Worm (Caenorhabditis elegans) whole organism, young adult: ENCODE measurements around the gene rps-1.

ENCODE experiments used
- F57C9.4 ChIP-seq: sonication (generic microtip); optimal IDR thresholded peaks from 2 replicates; lab custom pipeline; 2017; ENCODE audit warnings: mild to moderate bottlenecking, missing genetic modification characterization, missing compliant biosample characterization
- T26A5.8 ChIP-seq: sonication (generic microtip); optimal IDR thresholded peaks from 2 replicates; lab custom pipeline; 2016; ENCODE audit warnings: missing genetic modification characterization, missing compliant biosample characterization
- Y56A3A.18 ChIP-seq: fragments of 200-800 bp; sonication (Bioruptor generic); IDR thresholded peaks from 2 replicates; pipeline ENCODE4 v1.3.6; 2022; ENCODE audit warnings: missing genetic modification reagents, missing genetic modification characterization, missing compliant biosample characterization
- Y67H2A.10 ChIP-seq: fragments of 200-800 bp; sonication (Bioruptor generic); conservative IDR thresholded peaks from 2 replicates; pipeline ENCODE4 v1.3.6; 2022; ENCODE audit warnings: missing genetic modification reagents, missing genetic modification characterization, missing compliant biosample characterization
- Y95B8A.8 ChIP-seq: fragments of 200-800 bp; sonication (Bioruptor generic); IDR thresholded peaks from 2 replicates; pipeline ENCODE4 v1.3.6; 2022; ENCODE audit warnings: missing genetic modification reagents, missing genetic modification characterization, missing compliant biosample characterization
- ZK185.1 ChIP-seq: sonication (generic microtip); optimal IDR thresholded peaks from 2 replicates; lab custom pipeline; 2016; ENCODE audit warnings: mild to moderate bottlenecking, missing genetic modification characterization, missing compliant biosample characterization; ENCODE audit not compliant: poor library complexity, severe bottlenecking
- aptf-2 ChIP-seq: fragments of 200-800 bp; sonication (Bioruptor generic); conservative IDR thresholded peaks from 2 replicates; pipeline ENCODE4 v1.3.6; 2022; ENCODE audit warnings: missing genetic modification reagents, missing genetic modification characterization, missing compliant biosample characterization
- athp-1 ChIP-seq: sonication (generic microtip); optimal IDR thresholded peaks from 2 replicates; lab custom pipeline; 2017; ENCODE audit warnings: mild to moderate bottlenecking, missing genetic modification characterization, missing compliant biosample characterization
- bed-2 ChIP-seq: fragments of 200-800 bp; sonication (Bioruptor generic); IDR thresholded peaks from 2 replicates; pipeline ENCODE4 v1.3.6; 2022; ENCODE audit warnings: missing genetic modification reagents, missing genetic modification characterization, missing compliant biosample characterization
- ceh-100 ChIP-seq: fragments of 200-800 bp; sonication (Bioruptor generic); IDR thresholded peaks from 2 replicates; pipeline ENCODE4 v1.3.6; 2022; ENCODE audit warnings: missing genetic modification reagents, missing genetic modification characterization, missing compliant biosample characterization
- ceh-40 ChIP-seq: fragments of 200-800 bp; sonication (Bioruptor generic); IDR thresholded peaks from 2 replicates; pipeline ENCODE4 v1.3.6; 2022; ENCODE audit warnings: missing genetic modification characterization, missing compliant biosample characterization
- chd-7 ChIP-seq: sonication (generic microtip); optimal IDR thresholded peaks from 2 replicates; lab custom pipeline; 2016; ENCODE audit warnings: mild to moderate bottlenecking, missing genetic modification characterization, moderate library complexity, missing compliant biosample characterization
- dpff-1 ChIP-seq: sonication (generic microtip); optimal IDR thresholded peaks from 2 replicates; lab custom pipeline; 2017; ENCODE audit warnings: mild to moderate bottlenecking, missing genetic modification characterization, missing compliant biosample characterization
- efl-1 ChIP-seq: fragments of 150-350 bp; optimal IDR thresholded peaks from 2 replicates; lab custom pipeline; 2014; ENCODE audit warnings: missing biosample characterization, missing genetic modification reagents, missing genetic modification characterization
- egl-18 ChIP-seq: fragments of 200-800 bp; sonication (Bioruptor generic); IDR thresholded peaks from 2 replicates; pipeline ENCODE4 v1.3.6; 2022; ENCODE audit warnings: missing genetic modification reagents, missing genetic modification characterization, missing compliant biosample characterization
- fkh-3 ChIP-seq: sonication (generic microtip); optimal IDR thresholded peaks from 2 replicates; lab custom pipeline; 2016; ENCODE audit warnings: mild to moderate bottlenecking, missing genetic modification characterization, missing compliant biosample characterization
- him-1 ChIP-seq: sonication (generic microtip); optimal IDR thresholded peaks from 2 replicates; lab custom pipeline; 2016; ENCODE audit warnings: missing genotype, missing genetic modification reagents, missing genetic modification characterization, missing compliant biosample characterization
- hlh-12 ChIP-seq: sonication (generic microtip); optimal IDR thresholded peaks from 2 replicates; lab custom pipeline; 2016; ENCODE audit warnings: missing genetic modification characterization, missing compliant biosample characterization
- hlh-26 ChIP-seq: fragments of 200-800 bp; sonication (Bioruptor generic); conservative IDR thresholded peaks from 2 replicates; pipeline ENCODE4 v1.3.6; 2022; ENCODE audit warnings: missing genetic modification reagents, missing genetic modification characterization, missing compliant biosample characterization
- hmg-1.2 ChIP-seq: fragments of 200-800 bp; sonication (Bioruptor generic); IDR thresholded peaks from 2 replicates; pipeline ENCODE4 v1.3.6; 2022; ENCODE audit warnings: missing genetic modification reagents, missing genetic modification characterization, missing compliant biosample characterization
- hrde-1 ChIP-seq: sonication (generic microtip); optimal IDR thresholded peaks from 2 replicates; lab custom pipeline; 2016; ENCODE audit warnings: missing genetic modification characterization, mild to moderate bottlenecking, missing compliant biosample characterization, moderate library complexity, missing genotype, missing genetic modification reagents, borderline replicate concordance
- let-607 ChIP-seq, 2 experiments: fragments of 200-800 bp in 1 of 2; sonication (Bioruptor generic) in 1 of 2; sonication (generic microtip) in 1 of 2; optimal IDR thresholded peaks; 2 replicates each; lab custom pipeline; 2016 to 2018; ENCODE audit warnings: mild to moderate bottlenecking in 2 of 2, missing compliant biosample characterization in 2 of 2, missing genetic modification characterization in 2 of 2, moderate library complexity in 2 of 2, missing genotype in 1 of 2
- lin-26 ChIP-seq: fragments of 200-800 bp; sonication (Bioruptor generic); IDR thresholded peaks from 2 replicates; pipeline ENCODE4 v1.3.6; 2022; ENCODE audit warnings: missing genetic modification reagents, missing genetic modification characterization, missing compliant biosample characterization
- madf-3 ChIP-seq: fragments of 200-800 bp; sonication (Bioruptor generic); IDR thresholded peaks from 2 replicates; pipeline ENCODE4 v1.3.6; 2022; ENCODE audit warnings: missing genetic modification reagents, missing genetic modification characterization, missing compliant biosample characterization
- nfyb-1 ChIP-seq: fragments of 200-800 bp; sonication (Bioruptor generic); IDR thresholded peaks from 2 replicates; pipeline ENCODE4 v1.3.6; 2022; ENCODE audit warnings: missing genetic modification reagents, missing genetic modification characterization, missing compliant biosample characterization
- nhr-80 ChIP-seq: sonication (generic microtip); optimal IDR thresholded peaks from 2 replicates; lab custom pipeline; 2016; ENCODE audit warnings: missing genetic modification characterization, missing compliant biosample characterization
- nhr-90 ChIP-seq: sonication (generic microtip); optimal IDR thresholded peaks from 2 replicates; lab custom pipeline; 2016; ENCODE audit warnings: missing genotype, mild to moderate bottlenecking, missing genetic modification characterization, missing compliant biosample characterization
- sptf-2 ChIP-seq: fragments of 200-800 bp; sonication (Bioruptor generic); optimal IDR thresholded peaks from 2 replicates; lab custom pipeline; 2018; ENCODE audit warnings: mild to moderate bottlenecking, missing genetic modification characterization, missing compliant biosample characterization
- tbx-9 ChIP-seq: sonication (generic microtip); optimal IDR thresholded peaks from 2 replicates; lab custom pipeline; 2016; ENCODE audit warnings: borderline replicate concordance, missing genetic modification characterization, inconsistent platforms, missing compliant biosample characterization
- unc-62 ChIP-seq: fragments of 150-350 bp; optimal IDR thresholded peaks from 2 replicates; lab custom pipeline; 2014; ENCODE audit warnings: missing biosample characterization, missing genetic modification reagents, missing genetic modification characterization
- zfh-2 ChIP-seq: fragments of 200-800 bp; sonication (Bioruptor generic); conservative IDR thresholded peaks from 2 replicates; pipeline ENCODE4 v1.3.6; 2022; ENCODE audit warnings: missing genetic modification reagents, missing genetic modification characterization, missing compliant biosample characterization
- ztf-25 ChIP-seq: fragments of 200-800 bp; sonication (Bioruptor generic); IDR thresholded peaks from 2 replicates; pipeline ENCODE4 v1.3.6; 2022; ENCODE audit warnings: missing genetic modification reagents, missing genetic modification characterization, missing compliant biosample characterization
- ztf-26 ChIP-seq: sonication (generic microtip); optimal IDR thresholded peaks from 2 replicates; lab custom pipeline; 2017; ENCODE audit warnings: missing genetic modification characterization, missing compliant biosample characterization

Gene rps-1

DNA sequence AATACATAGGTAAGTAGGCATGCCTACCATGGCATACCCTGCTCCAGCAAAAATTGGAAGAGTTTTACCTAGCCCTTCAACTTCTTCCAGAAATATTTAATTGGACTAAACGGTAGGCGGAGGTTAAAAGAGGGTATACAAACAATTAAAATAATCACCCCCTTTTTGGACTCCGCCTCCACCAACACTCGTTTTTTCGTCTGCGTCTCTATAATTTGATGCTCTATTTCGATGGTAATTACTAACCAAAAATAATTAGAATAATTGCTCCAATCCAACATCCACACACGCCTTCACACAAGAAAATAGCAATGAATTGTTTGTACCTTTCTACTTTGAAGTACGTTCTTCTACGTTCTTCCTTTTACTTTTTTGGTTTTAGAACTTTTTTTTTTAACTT, 23.0 kb upstream of the rps-1 start:
- TF ChIP-seq aptf-2 = no peak
- no peak for TF ChIP-seq dpff-1 (tag; lab: Kevin White, UChicago)
- TF ChIP-seq fkh-3 = no peak
- no peak for TF ChIP-seq Y95B8A.8 (GFP tag; lab: Robert Waterston, UW)
- no peak for TF ChIP-seq nhr-90 (tag; lab: Kevin White, UChicago)
- TF ChIP-seq F57C9.4 (tag; lab: Kevin White, UChicago) = no peak
- no peak for TF ChIP-seq madf-3
- no peak for TF ChIP-seq ztf-25
- no peak for TF ChIP-seq nhr-80
- no peak for TF ChIP-seq Y56A3A.18 (GFP tag; lab: Robert Waterston, UW)

DNA sequence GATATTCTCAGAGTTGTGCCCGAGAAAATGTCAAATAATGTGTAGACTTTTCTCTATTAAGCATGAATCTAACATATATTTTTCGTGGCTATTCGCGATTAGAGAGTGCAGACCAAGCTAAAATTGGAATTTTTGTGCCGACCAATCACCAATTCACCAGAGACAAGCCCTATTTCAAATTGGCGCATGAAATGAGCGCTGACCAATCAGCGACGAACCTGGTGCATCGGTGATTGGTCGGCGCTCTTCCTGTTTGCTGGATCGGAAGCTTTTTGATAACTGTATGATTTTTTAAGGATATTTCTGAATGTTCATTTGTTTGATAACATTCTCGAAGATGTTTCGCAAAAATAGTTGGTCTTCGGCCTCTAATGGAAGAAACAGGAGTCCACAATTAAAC, 22.4 kb upstream of the rps-1 start:
- TF ChIP-seq T26A5.8 = no peak
- TF ChIP-seq ztf-25 = 0 out of 2 replicates have a peak, but pooled peaks have one; percentile 9

DNA sequence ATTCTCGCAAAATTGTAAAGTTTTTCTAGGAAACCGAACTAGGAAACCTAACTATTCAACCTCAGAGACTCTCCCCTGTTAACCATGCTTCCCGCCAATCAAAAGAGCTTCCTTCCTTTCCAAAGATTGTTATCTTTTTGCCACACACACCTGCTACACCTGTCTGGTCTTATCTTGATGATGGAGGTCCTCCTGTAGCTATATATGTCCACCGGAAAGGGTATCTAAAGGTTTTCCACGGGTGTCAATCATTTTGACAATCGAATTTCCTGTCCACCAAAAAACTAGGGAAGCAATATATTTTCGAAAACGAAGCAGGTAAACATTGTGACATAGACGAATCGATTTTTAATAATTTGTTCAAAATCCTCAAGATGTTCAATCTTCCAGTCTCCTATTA, 21.9 kb upstream of the rps-1 start:
- TF ChIP-seq unc-62 (GFP tag; lab: Kevin White, UChicago) (peak; percentile 89), ZK185.1 (tag; lab: Kevin White, UChicago) (no peak)

DNA sequence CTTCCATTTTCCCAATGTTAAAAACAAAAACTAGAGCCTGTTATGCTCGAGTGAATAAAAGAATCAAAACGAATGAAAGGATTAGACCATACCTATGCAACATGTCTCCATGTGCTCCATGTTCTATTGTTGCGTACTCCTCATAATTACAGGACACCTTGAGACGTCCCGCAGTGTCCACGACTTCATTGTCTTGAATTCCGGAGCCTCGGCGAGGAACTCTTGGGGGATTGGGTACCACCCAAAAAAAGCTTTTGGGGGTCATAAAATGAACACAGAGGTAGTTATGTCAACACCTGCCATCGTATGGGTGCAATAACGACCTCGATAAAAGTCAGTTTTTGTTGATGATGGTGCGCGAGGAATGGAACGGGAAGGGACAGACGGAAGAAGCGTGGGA, 20.8 kb upstream of the rps-1 start:
- TF ChIP-seq lin-26 (0 out of 2 replicates have a peak, but pooled peaks have one; percentile 19), egl-18 (GFP tag; lab: Robert Waterston, UW) (no peak)

ce11 chrIII:4456579-4456978, 19.1 kb upstream of the rps-1 start:
- TF ChIP-seq hmg-1.2 (GFP tag; lab: Robert Waterston, UW) (peak; percentile 27; the same call in 1 of the 2 replicates), T26A5.8 (no peak), bed-2 (GFP tag; lab: Robert Waterston, UW) (no peak), zfh-2 (no peak; the same call in 1 of the 2 replicates)
- TF ChIP-seq, all 124 proteins: peak for 1

- TF ChIP-seq chd-7 (tag; lab: Kevin White, UChicago) = no peak
Observed at ce11 chrIII:4460242-4460641, 15.5 kb upstream of the rps-1 start.

DNA sequence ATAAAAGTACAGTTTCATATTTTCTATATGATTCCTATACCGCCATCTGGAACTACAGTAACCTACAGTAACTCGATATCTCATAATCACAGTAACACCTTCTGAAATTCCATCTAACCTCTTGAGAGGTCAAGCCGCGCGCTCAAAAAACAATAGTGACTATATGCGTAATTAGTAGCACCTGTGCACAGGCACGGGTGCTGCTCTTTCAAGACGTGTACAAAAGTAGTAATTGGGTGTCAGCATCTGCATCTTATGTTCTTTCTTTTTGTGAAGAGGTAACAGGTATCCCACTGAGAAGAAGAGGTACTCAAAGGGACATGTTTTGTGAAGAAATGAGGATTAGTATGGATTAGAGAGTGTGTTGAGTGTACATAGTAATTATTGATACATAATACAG, 14.4 kb upstream of the rps-1 start:
- TF ChIP-seq hlh-26 (GFP tag; lab: Robert Waterston, UW) = no peak
- TF ChIP-seq athp-1 (tag; lab: Kevin White, UChicago) = no peak
- no peak for TF ChIP-seq him-1 (tag; lab: Kevin White, UChicago)

ce11 chrIII:4467277-4467676, 8.4 kb upstream of the rps-1 start, which contains the start of gene ndg-4:
TSS of gene ndg-4 (minus strand) at chrIII:4467377.
- TF ChIP-seq hlh-12 (tag; lab: Kevin White, UChicago) (no peak), tbx-9 (tag; lab: Kevin White, UChicago) (no peak), fkh-3 (no peak), ceh-100 (GFP tag; lab: Robert Waterston, UW) (no peak), Y67H2A.10 (no peak), let-607 (tag; optimal IDR thresholded peaks at IDR 0.05; lab: Kevin White, UChicago) (no peak), sptf-2 (no peak), ztf-26 (tag; lab: Kevin White, UChicago) (no peak), ceh-40 (GFP tag; lab: Robert Waterston, UW) (no peak), hlh-26 (GFP tag; lab: Robert Waterston, UW) (no peak), chd-7 (tag; lab: Kevin White, UChicago) (no peak), efl-1 (GFP tag; lab: Kevin White, UChicago) (no peak), athp-1 (tag; lab: Kevin White, UChicago) (no peak), ztf-25 (no peak), nfyb-1 (no peak), hrde-1 (tag; lab: Kevin White, UChicago) (no peak)
